Fruit fly (Drosophila melanogaster) whole organism, prepupa: ENCODE data around the gene CG13992.

ENCODE experiments used
- CG10631 ChIP-seq: fragments of 200-800 bp; sonication (Bioruptor generic); optimal IDR thresholded peaks from 2 replicates; lab custom pipeline; 2016; ENCODE audit warnings: missing biosample characterization, missing genetic modification characterization
- CG11762 ChIP-seq: fragments of 200-800 bp; sonication (Bioruptor generic); optimal IDR thresholded peaks from 3 replicates; lab custom pipeline; 2016; ENCODE audit warnings: missing biosample characterization, missing genetic modification characterization; ENCODE audit not compliant: insufficient read depth
- CG11902 ChIP-seq: fragments of 200-800 bp; sonication (Bioruptor generic); optimal IDR thresholded peaks from 3 replicates; lab custom pipeline; 2016; ENCODE audit warnings: missing biosample characterization, missing genetic modification characterization
- CG1621 ChIP-seq: fragments of 200-800 bp; sonication (Bioruptor generic); optimal IDR thresholded peaks from 3 replicates; lab custom pipeline; 2018; ENCODE audit warnings: missing biosample characterization, mild to moderate bottlenecking, missing genetic modification characterization
- CG16779 ChIP-seq: fragments of 200-800 bp; sonication (Bioruptor generic); optimal IDR thresholded peaks from 3 replicates; lab custom pipeline; 2017; ENCODE audit warnings: missing biosample characterization, mild to moderate bottlenecking, missing genetic modification characterization
- CG3032 ChIP-seq: fragments of 200-800 bp; optimal IDR thresholded peaks from 2 replicates; lab custom pipeline; 2019; ENCODE audit warnings: missing biosample characterization, mild to moderate bottlenecking, missing genetic modification characterization, moderate library complexity
- CG3919 ChIP-seq: fragments of 200-800 bp; sonication (Bioruptor generic); optimal IDR thresholded peaks from 3 replicates; lab custom pipeline; 2016; ENCODE audit warnings: missing biosample characterization, missing genetic modification characterization
- CG4318 ChIP-seq: fragments of 200-800 bp; sonication (Bioruptor generic); optimal IDR thresholded peaks from 3 replicates; lab custom pipeline; 2017; ENCODE audit warnings: missing biosample characterization, mild to moderate bottlenecking, missing genetic modification characterization
- CG6163 ChIP-seq: fragments of 200-800 bp; sonication (Bioruptor generic); IDR thresholded peaks from 3 replicates; pipeline ENCODE4 v1.3.6; 2022; ENCODE audit warnings: missing biosample characterization, missing genetic modification characterization
- CG6854 ChIP-seq: fragments of 200-800 bp; sonication (Bioruptor generic); optimal IDR thresholded peaks from 2 replicates; lab custom pipeline; 2017; ENCODE audit warnings: missing biosample characterization, mild to moderate bottlenecking, missing genetic modification characterization
- CG7368 ChIP-seq: fragments of 200-800 bp; sonication (Bioruptor generic); optimal IDR thresholded peaks from 3 replicates; lab custom pipeline; 2016; ENCODE audit warnings: missing biosample characterization, missing genetic modification characterization
- CG8119 ChIP-seq: fragments of 200-800 bp; sonication (Bioruptor generic); IDR thresholded peaks from 3 replicates; pipeline ENCODE4 v1.3.6; 2022; ENCODE audit warnings: missing biosample characterization, missing genetic modification characterization
- CG8319 ChIP-seq: fragments of 200-800 bp; sonication (Bioruptor generic); optimal IDR thresholded peaks from 3 replicates; lab custom pipeline; 2016; ENCODE audit warnings: missing biosample characterization, missing genetic modification characterization
- CG8632 ChIP-seq: fragments of 200-800 bp; sonication (Bioruptor generic); optimal IDR thresholded peaks from 3 replicates; lab custom pipeline; 2016; ENCODE audit warnings: missing biosample characterization, missing genetic modification characterization
- Eip75B ChIP-seq: fragments of 200-800 bp; sonication (Bioruptor generic); optimal IDR thresholded peaks from 3 replicates; lab custom pipeline; 2016; ENCODE audit warnings: missing biosample characterization, missing genetic modification characterization
- Eip78C ChIP-seq: fragments of 200-800 bp; sonication (Bioruptor generic); peaks from one replicate; lab custom pipeline; 2016; ENCODE audit warnings: missing biosample characterization, missing genetic modification characterization
- Eip93F ChIP-seq: fragments of 200-800 bp; sonication (Bioruptor generic); optimal IDR thresholded peaks from 2 replicates; lab custom pipeline; 2016; ENCODE audit warnings: missing biosample characterization, mild to moderate bottlenecking, missing genetic modification characterization
- Gug ChIP-seq: fragments of 200-800 bp; sonication (Bioruptor generic); IDR thresholded peaks from 2 replicates; pipeline ENCODE4 v1.3.6; 2022; ENCODE audit warnings: missing biosample characterization, missing genetic modification characterization
- Hr4 ChIP-seq: fragments of 200-800 bp; sonication (Bioruptor generic); optimal IDR thresholded peaks from 3 replicates; lab custom pipeline; 2016; ENCODE audit warnings: missing biosample characterization, missing genetic modification characterization
- Lpt ChIP-seq: fragments of 200-800 bp; sonication (Bioruptor generic); optimal IDR thresholded peaks from 3 replicates; lab custom pipeline; 2016; ENCODE audit warnings: missing biosample characterization, missing genetic modification characterization
- Smox ChIP-seq: fragments of 200-800 bp; sonication (Bioruptor generic); optimal IDR thresholded peaks from 3 replicates; lab custom pipeline; 2016; ENCODE audit warnings: missing biosample characterization, missing genetic modification characterization
- Sox102F ChIP-seq: fragments of 200-800 bp; sonication (Bioruptor generic); optimal IDR thresholded peaks from 2 replicates; lab custom pipeline; 2016; ENCODE audit warnings: missing biosample characterization, mild to moderate bottlenecking, missing genetic modification characterization
- fkh ChIP-seq: fragments of 200-800 bp; sonication (Bioruptor generic); optimal IDR thresholded peaks from 3 replicates; lab custom pipeline; 2017; ENCODE audit warnings: missing biosample characterization, mild to moderate bottlenecking, missing genetic modification characterization, moderate library complexity
- pdm3 ChIP-seq: fragments of 200-800 bp; sonication (Bioruptor generic); optimal IDR thresholded peaks from 3 replicates; lab custom pipeline; 2016; ENCODE audit warnings: missing biosample characterization, missing genetic modification characterization
- svp ChIP-seq: fragments of 200-800 bp; sonication (Bioruptor generic); peaks from one replicate; lab custom pipeline; 2016; ENCODE audit warnings: missing biosample characterization, missing genetic modification characterization

CG13992 gene

dm6 chr2L:5943229-5944078 is 24.1 kb downstream of the CG13992 start, which contains the start of the genes Sfp26Ad and Gpdh1 (continued):
- TF ChIP-seq CG1621 (tag; lab: Kevin White, UChicago) (peak; percentile 19), Lpt (peak; percentile 56), Sox102F (peak; percentile 79), CG8319 (GFP tag; lab: Kevin White, UChicago) (peak; percentile 38), CG7368 (GFP tag; lab: Kevin White, UChicago) (peak; percentile 59), CG6163 (peak; percentile 67), Eip93F (GFP tag; lab: Kevin White, UChicago) (no peak), CG6854 (GFP tag; lab: Kevin White, UChicago) (peak; percentile 50), Eip75B (peak; percentile 58), Eip78C (GFP tag; lab: Kevin White, UChicago) (peak; percentile 86)

- TF ChIP-seq Eip75B (no peak), Smox (GFP tag; lab: Kevin White, UChicago) (no peak), pdm3 (GFP tag; lab: Kevin White, UChicago) (no peak), Hr4 (GFP tag; lab: Kevin White, UChicago) (no peak), fkh (GFP tag; lab: Kevin White, UChicago) (no peak), CG11902 (GFP tag; lab: Kevin White, UChicago) (no peak)
Observed at dm6 chr2L:5927363-5927762, 40.2 kb downstream of the CG13992 start.

- TF ChIP-seq CG3032 (no peak), CG11762 (no peak), CG8632 (no peak), Gug (GFP tag; lab: Robert Waterston, UW) (no peak), CG11902 (GFP tag; lab: Kevin White, UChicago) (no peak), CG3919 (GFP tag; lab: Kevin White, UChicago) (no peak), CG8119 (GFP tag; lab: Robert Waterston, UW) (no peak), Sox102F (no peak)
Observed at dm6 chr2L:5925637-5926036, 41.9 kb downstream of the CG13992 start, which contains the start of gene dsf. dsf (plus strand) TSS chr2L:5925937.

dm6 chr2L:5925164-5925563 is 42.4 kb downstream of the CG13992 start:
- TF ChIP-seq CG7368 (GFP tag; lab: Kevin White, UChicago) (peak; percentile 6), svp (GFP tag; lab: Kevin White, UChicago) (no peak), CG16779 (tag; lab: Kevin White, UChicago) (no peak), CG11902 (GFP tag; lab: Kevin White, UChicago) (no peak)

dm6 chr2L:5923603-5924138 is 43.9 kb downstream of the CG13992 start, which contains the start of gene CG9016:
CG9016 (minus strand) TSS chr2L:5923653.
- TF ChIP-seq CG4318 (GFP tag; lab: Kevin White, UChicago) = no peak
- TF ChIP-seq CG10631 (GFP tag; lab: Kevin White, UChicago) = no peak
- peak; percentile 6 for TF ChIP-seq svp (GFP tag; lab: Kevin White, UChicago)
- TF ChIP-seq CG8319 (GFP tag; lab: Kevin White, UChicago) = no peak
- no peak for TF ChIP-seq CG3919 (GFP tag; lab: Kevin White, UChicago)
- peak; percentile 52 for TF ChIP-seq CG7368 (GFP tag; lab: Kevin White, UChicago)
- TF ChIP-seq, all 60 proteins: peak for 2
